Fruit fly (Drosophila melanogaster) Kc167 (cell line): ENCODE results near the gene CG2991.

ENCODE experiments used
- Myc ChIP-seq: fragments of >200 bp; optimal IDR thresholded peaks from 2 replicates; lab custom pipeline; 2017; ENCODE audit warnings: missing external identifiers
- Sin3A ChIP-seq: fragments of >200 bp; optimal IDR thresholded peaks from 2 replicates; lab custom pipeline; 2018; ENCODE audit warnings: missing external identifiers
- psq ChIP-seq: fragments of >200 bp; optimal IDR thresholded peaks from 2 replicates; lab custom pipeline; 2017; ENCODE audit warnings: missing external identifiers
- ttk ChIP-seq: sonication (Bioruptor generic); optimal IDR thresholded peaks from 2 replicates; lab custom pipeline; 2017; ENCODE audit warnings: missing external identifiers

dm6 chr2L:2886226-2886569, 29.2 kb downstream of the CG2991 start:
- no peak for TF ChIP-seq psq (lab: Kevin White, UChicago)
- no peak for TF ChIP-seq ttk (lab: Kevin White, UChicago)
- no peak for TF ChIP-seq Myc (lab: Kevin White, UChicago)
- no peak for TF ChIP-seq Sin3A (lab: Kevin White, UChicago)
